Worm (Caenorhabditis elegans) whole organism, L2 larva: ENCODE measurements around the gene nspe-5.

Experiments
- F13H6.1 ChIP-seq: sonication (generic microtip); optimal IDR thresholded peaks from 2 replicates; lab custom pipeline; 2016; ENCODE audit warnings: missing genetic modification characterization, missing compliant biosample characterization
- R02D3.7 ChIP-seq: fragments of 150-350 bp; optimal IDR thresholded peaks from 2 replicates; lab custom pipeline; 2014; ENCODE audit warnings: missing biosample characterization, missing genetic modification characterization
- Y55F3AM.14 ChIP-seq: fragments of 200-800 bp; sonication (Bioruptor generic); optimal IDR thresholded peaks from 2 replicates; lab custom pipeline; 2018; ENCODE audit warnings: mild to moderate bottlenecking, missing genetic modification characterization, missing compliant biosample characterization
- alr-1 ChIP-seq: fragments of 150-350 bp; optimal IDR thresholded peaks from 2 replicates; lab custom pipeline; 2014; ENCODE audit warnings: missing biosample characterization, missing genetic modification characterization
- aly-2 ChIP-seq: fragments of 150-350 bp; optimal IDR thresholded peaks from 2 replicates; lab custom pipeline; 2014; ENCODE audit warnings: missing biosample characterization, missing genetic modification characterization
- ama-1 ChIP-seq: fragments of 150-350 bp; optimal IDR thresholded peaks from 2 replicates; lab custom pipeline; 2018; ENCODE audit warnings: inconsistent platforms
- blmp-1 ChIP-seq: sonication (generic microtip); optimal IDR thresholded peaks from 2 replicates; lab custom pipeline; 2017; ENCODE audit warnings: missing genetic modification characterization, mild to moderate bottlenecking, missing compliant biosample characterization, antibody characterized with exemption, moderate library complexity; ENCODE audit not compliant: insufficient read depth
- ceh-16 ChIP-seq: fragments of 150-350 bp; optimal IDR thresholded peaks from 2 replicates; lab custom pipeline; 2014; ENCODE audit warnings: missing biosample characterization, missing genetic modification characterization
- ceh-82 ChIP-seq: fragments of 150-350 bp; optimal IDR thresholded peaks from 2 replicates; lab custom pipeline; 2014; ENCODE audit warnings: missing biosample characterization, missing genetic modification characterization
- crh-2 ChIP-seq: sonication (generic microtip); optimal IDR thresholded peaks from 2 replicates; lab custom pipeline; 2017; ENCODE audit warnings: missing biosample characterization, missing genetic modification characterization
- dmd-4 ChIP-seq: sonication (generic microtip); optimal IDR thresholded peaks from 2 replicates; lab custom pipeline; 2017; ENCODE audit warnings: missing biosample characterization, missing genetic modification characterization
- egl-27 ChIP-seq: sonication (generic microtip); optimal IDR thresholded peaks from 3 replicates; lab custom pipeline; 2017; ENCODE audit warnings: missing biosample characterization, missing genetic modification reagents, missing genetic modification characterization
- elt-1 ChIP-seq: fragments of 150-350 bp; optimal IDR thresholded peaks from 2 replicates; lab custom pipeline; 2014; ENCODE audit warnings: missing biosample characterization, missing genetic modification characterization
- elt-3 ChIP-seq: sonication (generic microtip); optimal IDR thresholded peaks from 2 replicates; lab custom pipeline; 2017; ENCODE audit warnings: missing biosample characterization, missing genetic modification characterization
- fos-1 ChIP-seq: fragments of 150-350 bp; optimal IDR thresholded peaks from 2 replicates; lab custom pipeline; 2014; ENCODE audit warnings: missing biosample characterization, missing genetic modification characterization
- gmeb-1 ChIP-seq: fragments of 150-350 bp; optimal IDR thresholded peaks from 2 replicates; lab custom pipeline; 2014; ENCODE audit warnings: missing biosample characterization, missing genetic modification characterization
- lin-11 ChIP-seq: fragments of 150-350 bp; sonication (generic microtip); optimal IDR thresholded peaks from 2 replicates; lab custom pipeline; 2014; ENCODE audit warnings: missing biosample characterization, missing genetic modification characterization, inconsistent platforms, mixed read lengths
- lin-13 ChIP-seq: fragments of 150-350 bp; optimal IDR thresholded peaks from 2 replicates; lab custom pipeline; 2014; ENCODE audit warnings: missing biosample characterization, missing genetic modification reagents, missing genetic modification characterization
- mab-5 ChIP-seq: fragments of 150-350 bp; optimal IDR thresholded peaks from 2 replicates; lab custom pipeline; 2014; ENCODE audit warnings: missing biosample characterization, missing genetic modification characterization
- mbf-1 ChIP-seq: sonication (generic microtip); optimal IDR thresholded peaks from 2 replicates; lab custom pipeline; 2017; ENCODE audit warnings: missing biosample characterization, missing genetic modification characterization
- nhr-10 ChIP-seq: sonication (generic microtip); optimal IDR thresholded peaks from 2 replicates; lab custom pipeline; 2017; ENCODE audit warnings: missing biosample characterization, missing genetic modification characterization
- nhr-12 ChIP-seq: fragments of 150-350 bp; optimal IDR thresholded peaks from 2 replicates; lab custom pipeline; 2014; ENCODE audit warnings: missing biosample characterization, missing genetic modification characterization
- nhr-129 ChIP-seq: fragments of 150-350 bp; optimal IDR thresholded peaks from 2 replicates; lab custom pipeline; 2014; ENCODE audit warnings: missing biosample characterization, missing genetic modification characterization
- nhr-23 ChIP-seq: fragments of 150-350 bp; optimal IDR thresholded peaks from 2 replicates; lab custom pipeline; 2014; ENCODE audit warnings: missing biosample characterization, missing genetic modification reagents, missing genetic modification characterization
- nhr-6 ChIP-seq: fragments of 150-350 bp; optimal IDR thresholded peaks from 2 replicates; lab custom pipeline; 2014; ENCODE audit warnings: missing biosample characterization, missing genetic modification characterization
- nhr-77 ChIP-seq: fragments of 150-350 bp; optimal IDR thresholded peaks from 2 replicates; lab custom pipeline; 2014; ENCODE audit warnings: missing biosample characterization, missing genetic modification characterization
- peb-1 ChIP-seq: fragments of 150-350 bp; optimal IDR thresholded peaks from 2 replicates; lab custom pipeline; 2014; ENCODE audit warnings: missing biosample characterization, missing genetic modification characterization
- sem-4 ChIP-seq: fragments of 150-350 bp; optimal IDR thresholded peaks from 2 replicates; lab custom pipeline; 2014; ENCODE audit warnings: missing biosample characterization, missing genetic modification reagents, missing genetic modification characterization
- skn-1 ChIP-seq: sonication (generic microtip); optimal IDR thresholded peaks from 2 replicates; lab custom pipeline; 2017; ENCODE audit warnings: missing biosample characterization, missing genetic modification characterization
- sma-3 ChIP-seq: sonication (generic microtip); optimal IDR thresholded peaks from 2 replicates; lab custom pipeline; 2016; ENCODE audit warnings: missing genetic modification reagents, missing genetic modification characterization, missing compliant biosample characterization
- unc-39 ChIP-seq: fragments of 150-350 bp; optimal IDR thresholded peaks from 2 replicates; lab custom pipeline; 2014; ENCODE audit warnings: missing biosample characterization, missing genetic modification characterization
- unc-55 ChIP-seq: fragments of 150-350 bp; sonication (generic microtip); optimal IDR thresholded peaks from 3 replicates; lab custom pipeline; 2014; ENCODE audit warnings: missing biosample characterization, missing genetic modification reagents, missing genetic modification characterization
- unc-62 ChIP-seq: fragments of 150-350 bp; optimal IDR thresholded peaks from 2 replicates; lab custom pipeline; 2014; ENCODE audit warnings: missing biosample characterization, missing genetic modification reagents, missing genetic modification characterization
- zag-1 ChIP-seq: fragments of 150-350 bp; optimal IDR thresholded peaks from 2 replicates; lab custom pipeline; 2014; ENCODE audit warnings: missing biosample characterization, missing genetic modification characterization
- ztf-11 ChIP-seq: sonication (generic microtip); optimal IDR thresholded peaks from 2 replicates; lab custom pipeline; 2017; ENCODE audit warnings: missing biosample characterization, missing genetic modification characterization
- ztf-4 ChIP-seq: fragments of 150-350 bp; optimal IDR thresholded peaks from 2 replicates; lab custom pipeline; 2014; ENCODE audit warnings: missing biosample characterization, missing genetic modification characterization

nspe-5 gene

DNA sequence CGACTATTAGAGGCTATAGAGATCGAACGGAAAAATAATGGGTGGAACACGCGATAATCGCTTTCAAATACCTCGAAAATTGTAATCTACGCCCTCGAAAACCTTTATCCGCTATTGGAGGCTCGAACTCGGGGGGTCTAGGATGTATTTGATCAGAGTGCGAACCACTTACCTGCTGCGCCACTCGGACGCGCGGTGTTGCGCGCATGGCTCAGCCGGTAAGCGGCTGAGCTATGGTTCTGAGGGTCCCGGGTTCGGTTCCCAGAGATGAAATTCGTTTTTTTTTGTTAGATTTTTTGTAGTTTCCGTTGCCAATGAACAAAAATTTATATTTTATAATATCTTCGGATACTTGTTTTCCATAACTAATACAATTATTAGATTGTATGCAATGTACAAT is 39.5 kb downstream of the nspe-5 start:
- TF ChIP-seq nhr-10 (no peak), aly-2 (tag; lab: Kevin White, UChicago) (no peak), egl-27 (tag; lab: Kevin White, UChicago) (no peak), gmeb-1 (tag; lab: Kevin White, UChicago) (no peak), alr-1 (tag; lab: Kevin White, UChicago) (no peak), elt-3 (no peak), ztf-4 (no peak), mbf-1 (tag; lab: Kevin White, UChicago) (no peak)
- TF ChIP-seq, all 48 proteins: peak for 0

DNA sequence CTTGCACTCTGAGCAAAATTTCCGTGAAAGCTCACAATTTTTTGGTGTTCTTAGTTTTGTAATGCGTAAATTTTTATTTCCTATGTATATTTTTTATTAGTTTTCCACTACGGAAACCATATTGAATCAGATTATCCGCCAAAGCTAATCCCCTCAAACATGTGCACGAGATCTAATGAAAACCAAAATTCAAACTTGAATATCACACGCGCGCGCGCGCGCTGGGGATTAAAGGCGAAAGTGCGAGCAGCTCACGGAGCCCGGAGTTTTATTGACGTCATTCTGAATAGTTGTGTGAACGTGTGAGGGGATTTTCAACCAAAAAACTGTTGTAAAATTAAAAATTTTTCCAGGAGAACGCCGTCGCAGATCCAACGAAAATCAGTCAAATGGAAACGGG is 40.2 kb downstream of the nspe-5 start:
- no peak for TF ChIP-seq ztf-11 (tag; lab: Kevin White, UChicago)
- TF ChIP-seq aly-2 (tag; lab: Kevin White, UChicago): no peak
- TF ChIP-seq crh-2 (tag; lab: Kevin White, UChicago): no peak
- TF ChIP-seq zag-1 (tag; lab: Kevin White, UChicago): no peak
- no peak for TF ChIP-seq ama-1 (lab: Kevin White, UChicago)
- TF ChIP-seq unc-39 (tag; lab: Kevin White, UChicago): no peak
- no peak for TF ChIP-seq elt-1 (tag; lab: Kevin White, UChicago)
- no peak for TF ChIP-seq skn-1
- TF ChIP-seq sma-3 (GFP tag; lab: Kevin White, UChicago): no peak
- TF ChIP-seq ceh-82 (tag; lab: Kevin White, UChicago): no peak
- TF ChIP-seq F13H6.1 (tag; lab: Kevin White, UChicago): no peak
- TF ChIP-seq egl-27 (tag; lab: Kevin White, UChicago): no peak

DNA sequence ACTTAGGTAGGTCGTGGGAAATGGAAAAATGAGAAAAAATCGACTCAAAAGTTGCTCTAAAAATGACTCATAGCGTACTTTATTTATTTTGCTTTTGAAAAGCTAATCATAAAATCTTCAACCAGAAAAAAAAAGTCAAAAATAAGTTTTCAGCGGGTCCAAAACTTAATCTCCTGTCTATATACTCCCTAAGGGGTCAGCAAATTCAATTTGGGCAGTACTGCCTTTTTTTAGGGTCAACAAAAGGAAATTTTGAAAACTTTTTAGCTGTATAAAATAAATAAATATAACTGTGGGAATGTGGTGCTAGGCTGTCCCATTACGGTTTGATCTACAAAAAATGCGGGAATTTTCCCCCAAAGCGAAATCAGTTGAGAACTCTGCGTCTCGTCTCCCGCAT is 40.7 kb downstream of the nspe-5 start:
- TF ChIP-seq peb-1 (tag; lab: Kevin White, UChicago) (no peak), mab-5 (no peak), nhr-129 (no peak), blmp-1 (tag; lab: Kevin White, UChicago) (no peak), nhr-12 (no peak), ceh-16 (no peak), unc-55 (GFP tag; lab: Kevin White, UChicago) (no peak), alr-1 (tag; lab: Kevin White, UChicago) (no peak), ztf-11 (tag; lab: Kevin White, UChicago) (no peak), ceh-82 (tag; lab: Kevin White, UChicago) (no peak), sem-4 (no peak)

DNA sequence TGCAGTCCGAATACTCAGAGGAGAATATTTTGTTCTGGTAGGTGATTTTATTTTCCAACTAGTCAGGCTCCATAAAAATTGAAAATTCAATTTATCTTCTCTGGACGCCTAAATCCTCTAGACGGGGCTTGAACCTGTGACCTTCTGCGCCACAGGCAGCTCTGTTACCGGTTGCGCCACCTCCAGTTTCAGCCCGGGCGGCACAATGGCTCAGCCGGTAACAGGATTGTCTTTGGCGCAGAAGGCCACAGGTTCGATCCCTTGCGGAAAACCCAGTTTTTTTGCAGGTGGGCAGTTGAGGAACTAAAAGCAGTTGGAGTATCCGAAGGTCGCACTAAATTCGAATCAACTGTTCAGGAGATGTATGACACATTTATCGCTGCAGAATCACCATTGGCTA is 41.2 kb downstream of the nspe-5 start:
- TF ChIP-seq unc-62 (GFP tag; lab: Kevin White, UChicago): no peak
- no peak for TF ChIP-seq nhr-6 (tag; lab: Kevin White, UChicago)
- TF ChIP-seq ztf-4: no peak
- TF ChIP-seq ztf-11 (tag; lab: Kevin White, UChicago): no peak
- no peak for TF ChIP-seq nhr-23 (tag; lab: Kevin White, UChicago)
- TF ChIP-seq lin-13 (GFP tag; lab: Kevin White, UChicago): no peak
- no peak for TF ChIP-seq dmd-4 (tag; lab: Kevin White, UChicago)
- no peak for TF ChIP-seq Y55F3AM.14
- TF ChIP-seq peb-1 (tag; lab: Kevin White, UChicago): no peak
- no peak for TF ChIP-seq egl-27 (tag; lab: Kevin White, UChicago)
- no peak for TF ChIP-seq crh-2 (tag; lab: Kevin White, UChicago)
- TF ChIP-seq skn-1: no peak
- no peak for TF ChIP-seq lin-11
- no peak for TF ChIP-seq sma-3 (GFP tag; lab: Kevin White, UChicago)
- TF ChIP-seq, all 48 proteins: peak for 0

DNA sequence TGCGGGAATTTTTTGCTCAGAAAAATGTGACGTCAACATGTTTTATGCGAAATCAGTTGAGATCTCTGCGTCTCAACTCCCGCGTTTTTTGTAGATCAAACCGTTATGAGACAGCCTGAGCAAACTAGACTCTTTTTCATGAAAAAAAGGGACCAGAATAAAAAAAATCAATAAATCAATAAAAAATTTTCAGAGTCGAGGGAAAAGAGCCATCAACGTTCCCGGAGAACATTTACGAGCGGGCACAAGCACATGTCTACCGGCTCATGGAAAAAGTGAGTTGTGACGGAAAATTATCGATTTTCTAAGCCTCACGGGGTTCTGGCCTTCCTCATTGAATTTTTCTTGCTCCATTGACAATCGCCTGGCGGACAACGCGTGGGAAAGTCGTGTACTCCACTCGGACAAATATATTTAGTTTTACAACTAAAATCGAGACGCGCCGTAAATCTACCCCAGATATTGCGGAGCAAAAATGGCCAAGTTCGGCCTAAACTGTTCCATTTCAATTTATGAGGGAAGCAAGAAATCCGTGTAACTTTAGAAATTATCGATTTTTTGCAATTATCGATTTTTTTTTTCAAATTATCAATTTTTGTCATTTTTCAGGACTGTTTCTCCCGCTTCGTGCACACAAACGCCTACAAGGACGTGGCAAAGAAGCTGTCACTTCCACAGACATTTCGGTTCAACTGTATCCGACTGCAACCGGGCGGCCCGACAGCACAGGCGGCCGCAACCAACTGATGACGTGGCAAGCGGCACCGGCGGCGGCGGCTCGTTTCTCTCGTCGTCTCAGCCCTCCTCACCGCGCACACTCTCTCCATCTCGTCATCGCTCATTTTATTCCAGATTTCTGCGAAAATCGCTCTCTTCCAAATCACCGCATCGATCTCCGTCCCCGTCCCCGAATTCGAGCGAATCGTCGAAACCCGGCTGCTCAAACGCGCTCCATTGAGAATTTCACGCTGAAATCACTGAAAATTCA is 42.5 kb downstream of the nspe-5 start:
- TF ChIP-seq R02D3.7 (tag; lab: Kevin White, UChicago): no peak
- no peak for TF ChIP-seq nhr-77 (tag; lab: Kevin White, UChicago)
- no peak for TF ChIP-seq blmp-1 (tag; lab: Kevin White, UChicago)
- TF ChIP-seq lin-13 (GFP tag; lab: Kevin White, UChicago): no peak
- TF ChIP-seq unc-39 (tag; lab: Kevin White, UChicago): no peak
- TF ChIP-seq ceh-16: no peak
- TF ChIP-seq fos-1 (tag; lab: Kevin White, UChicago): no peak
- no peak for TF ChIP-seq peb-1 (tag; lab: Kevin White, UChicago)
- TF ChIP-seq ceh-82 (tag; lab: Kevin White, UChicago): no peak
